Worm (Caenorhabditis elegans) whole organism, L1 larva: ENCODE data around the gene nas-38.

Experiments
- efl-1 ChIP-seq, 4 experiments: fragments of 150-350 bp; optimal IDR thresholded peaks in 3 of 4; peaks in 1 of 4; 1 replicate in 1 of 4; 2 replicates in 3 of 4; lab custom pipeline; 2014; ENCODE audit warnings: missing biosample characterization in 2 of 4, missing genetic modification characterization in 2 of 4, missing genetic modification reagents in 2 of 4
- fkh-10 ChIP-seq: sonication (generic microtip); optimal IDR thresholded peaks from 2 replicates; lab custom pipeline; 2017; ENCODE audit warnings: missing biosample characterization, missing genetic modification reagents, missing genetic modification characterization
- mdl-1 ChIP-seq, 2 experiments: fragments of 150-350 bp; optimal IDR thresholded peaks; 2 replicates each; lab custom pipeline; 2014 to 2017; ENCODE audit warnings: missing biosample characterization in 2 of 2, missing genetic modification characterization in 2 of 2, inconsistent platforms in 1 of 2
- zag-1 ChIP-seq: fragments of 150-350 bp; optimal IDR thresholded peaks from 2 replicates; lab custom pipeline; 2014; ENCODE audit warnings: missing biosample characterization, missing genetic modification characterization

DNA sequence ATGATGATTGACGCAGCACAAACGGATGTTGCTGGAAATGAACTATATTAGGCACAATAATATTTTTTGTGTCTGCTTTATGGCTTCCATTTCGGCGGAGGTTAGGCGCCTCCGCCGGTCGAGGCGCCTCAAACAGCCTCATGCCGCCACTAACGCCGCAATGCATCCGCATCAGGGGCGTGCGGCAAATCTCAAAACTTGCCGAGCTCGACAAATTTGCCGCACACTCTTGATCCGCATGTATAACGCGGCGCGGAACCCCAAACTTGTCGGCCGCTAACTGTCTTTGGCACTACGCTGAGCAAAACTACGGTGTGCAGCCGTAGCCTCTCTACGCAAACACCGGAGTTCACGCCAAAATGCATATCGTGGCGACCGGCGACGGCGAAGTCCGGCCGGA is 23.8 kb downstream of the nas-38 start:
- TF ChIP-seq zag-1 (tag; lab: Kevin White, UChicago) (no peak), mdl-1 (tag; optimal IDR thresholded peaks at IDR 0.05; lab: Kevin White, UChicago) (no peak), efl-1 (optimal IDR thresholded peaks at IDR 0.05; lab: Kevin White, UChicago) (no peak), efl-1 (GFP tag; optimal IDR thresholded peaks at IDR 0.05 in 1 of 2; lab: Kevin White, UChicago) (no peak), fkh-10 (no peak)
